Fruit fly (Drosophila melanogaster): ENCODE measurements around the gene Trm7-34.

Trm7-34 gene

DNA sequence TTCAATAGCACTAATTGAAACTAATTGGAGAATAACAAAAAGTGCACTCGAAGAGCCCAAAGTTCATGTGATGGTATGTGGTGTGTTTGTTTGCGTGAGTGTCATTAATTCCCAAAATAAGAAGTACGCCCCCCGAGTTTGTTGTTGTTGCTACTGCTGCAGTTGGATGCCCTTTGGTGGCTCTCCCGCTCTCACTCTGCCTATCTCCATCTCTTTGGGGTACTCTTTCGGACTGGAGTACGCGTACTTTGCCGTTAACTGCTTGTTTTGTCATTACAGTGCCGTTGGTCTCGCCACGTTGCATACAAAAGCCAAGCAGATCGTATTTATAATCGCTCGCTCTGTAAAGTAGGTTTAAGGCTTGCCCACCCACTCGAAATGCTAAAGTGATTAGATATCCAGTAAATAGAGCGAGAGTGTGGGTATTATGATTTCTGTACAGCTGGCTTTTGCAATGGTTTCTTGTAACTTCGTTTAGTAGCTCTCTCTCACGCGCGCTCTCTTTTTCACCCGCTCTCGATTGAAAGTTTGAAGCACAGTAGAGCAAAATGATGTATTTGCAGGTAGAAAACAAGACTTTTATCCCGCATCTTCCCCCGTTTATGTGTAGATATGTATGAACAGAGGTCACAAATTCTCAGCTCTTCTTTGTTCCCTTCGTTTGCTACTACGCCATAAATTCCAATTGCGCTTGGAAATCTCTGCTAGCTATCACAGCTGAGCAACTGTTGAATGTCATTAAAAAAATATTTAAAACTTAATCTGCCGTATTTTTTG is 21.5 kb downstream of the Trm7-34 start:
- TF ChIP-seq Pif1B (GFP tag; optimal IDR thresholded peaks at IDR 0.05) (no peak), CG14655 (GFP tag; optimal IDR thresholded peaks at IDR 0.05) (no peak), Snoo (tag; optimal IDR thresholded peaks at IDR 0.05) (no peak), CG4496 (GFP tag; IDR thresholded peaks at IDR 0.05) (0 out of 3 replicates have a peak, but pooled peaks have one; percentile 6), gl (tag; optimal IDR thresholded peaks at IDR 0.05) (no peak), CG8301 (tag; optimal IDR thresholded peaks at IDR 0.05) (peak; percentile 55), CG34367 (tag; optimal IDR thresholded peaks at IDR 0.05) (no peak), CG12605 (GFP tag; IDR thresholded peaks at IDR 0.05) (no peak), CG15710 (tag; optimal IDR thresholded peaks at IDR 0.05) (no peak), Pif1A (GFP tag; optimal IDR thresholded peaks at IDR 0.05) (no peak), CG10348 (GFP tag; IDR thresholded peaks at IDR 0.05) (no peak), CG32121 (GFP tag; IDR thresholded peaks at IDR 0.05) (0 out of 2 replicates have a peak, but pooled peaks have one; percentile 10), CG17806 (tag; optimal IDR thresholded peaks at IDR 0.05) (peak; percentile 16), CG13204 (GFP tag; optimal IDR thresholded peaks at IDR 0.05) (no peak), CG8159 (tag; optimal IDR thresholded peaks at IDR 0.05) (peak; percentile 3), EcR (GFP tag; optimal IDR thresholded peaks at IDR 0.05) (peak; percentile 89), fd96Ca (GFP tag; IDR thresholded peaks at IDR 0.05) (0 out of 3 replicates have a peak, but pooled peaks have one; percentile 57), CG9948 (tag; optimal IDR thresholded peaks at IDR 0.05) (peak; percentile 18), D1 (tag; optimal IDR thresholded peaks at IDR 0.05) (no peak), rn (GFP tag; IDR thresholded peaks at IDR 0.05) (no peak), Ets98B (GFP tag; IDR thresholded peaks at IDR 0.05) (peak; percentile 44)

DNA sequence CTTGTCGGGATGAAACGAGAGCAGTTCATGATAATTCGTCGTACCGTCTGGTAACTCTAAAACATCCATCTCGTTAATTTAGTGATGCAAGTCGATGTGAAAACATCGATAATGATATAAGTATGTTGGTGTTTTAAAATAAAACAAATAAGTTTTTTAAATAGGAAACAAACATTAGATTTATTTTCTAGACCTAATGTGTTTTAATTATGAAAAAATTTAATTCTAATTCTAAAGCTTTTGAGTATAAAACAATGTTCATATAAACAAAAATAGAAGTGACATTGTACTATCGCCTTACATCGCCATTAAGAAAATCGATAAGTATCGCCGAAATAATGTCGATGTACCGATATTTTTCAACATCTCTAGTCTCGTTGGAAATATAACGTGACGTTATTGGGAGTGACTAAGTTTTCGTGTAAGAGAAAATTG is 22.6 kb downstream of the Trm7-34 start, which contains the start of gene Rab11:
Rab11 (plus strand) TSS at position 363 of the 435 bp plus-strand sequence.
- TF ChIP-seq Pif1B (GFP tag; optimal IDR thresholded peaks at IDR 0.05) (no peak), CG8159 (tag; optimal IDR thresholded peaks at IDR 0.05) (peak; percentile 39), CG10348 (GFP tag; IDR thresholded peaks at IDR 0.05) (no peak), CG13204 (GFP tag; optimal IDR thresholded peaks at IDR 0.05) (no peak), rn (GFP tag; IDR thresholded peaks at IDR 0.05) (no peak), Ets98B (GFP tag; IDR thresholded peaks at IDR 0.05) (no peak), D1 (tag; optimal IDR thresholded peaks at IDR 0.05) (no peak), CG12605 (GFP tag; IDR thresholded peaks at IDR 0.05) (no peak), fd96Ca (GFP tag; IDR thresholded peaks at IDR 0.05) (no peak), CG15710 (tag; optimal IDR thresholded peaks at IDR 0.05) (peak; percentile 43), CG14655 (GFP tag; optimal IDR thresholded peaks at IDR 0.05) (no peak), gl (tag; optimal IDR thresholded peaks at IDR 0.05) (no peak), CG34367 (tag; optimal IDR thresholded peaks at IDR 0.05) (peak; percentile 12), Snoo (tag; optimal IDR thresholded peaks at IDR 0.05) (no peak), CG8301 (tag; optimal IDR thresholded peaks at IDR 0.05) (no peak), EcR (GFP tag; optimal IDR thresholded peaks at IDR 0.05) (no peak)

DNA sequence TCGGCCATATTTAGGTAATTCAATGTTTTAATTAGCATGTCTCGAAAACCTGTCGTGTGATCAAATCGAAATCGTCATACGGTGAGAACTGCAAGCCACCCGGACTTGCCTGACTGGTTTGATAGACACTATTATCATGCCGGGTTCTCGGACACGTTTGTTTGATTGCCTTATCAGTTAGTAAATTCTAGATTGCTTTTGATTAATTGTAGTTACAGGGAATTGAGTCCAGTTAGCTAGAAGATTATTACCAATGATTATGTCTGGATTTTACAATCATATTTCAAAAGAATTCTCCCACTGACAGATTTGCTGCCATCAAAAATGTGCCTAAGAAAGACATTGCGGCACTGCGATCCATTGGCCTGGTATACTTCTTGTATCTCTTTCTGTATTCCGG is 24.0 kb downstream of the Trm7-34 start:
- TF ChIP-seq EcR (GFP tag; optimal IDR thresholded peaks at IDR 0.05) = no peak
- no peak for TF ChIP-seq CG10348 (GFP tag; IDR thresholded peaks at IDR 0.05)
- no peak for TF ChIP-seq CG8301 (tag; optimal IDR thresholded peaks at IDR 0.05)
- TF ChIP-seq Ets98B (GFP tag; IDR thresholded peaks at IDR 0.05) = no peak
- no peak for TF ChIP-seq CG8159 (tag; optimal IDR thresholded peaks at IDR 0.05)
- no peak for TF ChIP-seq CG34367 (tag; optimal IDR thresholded peaks at IDR 0.05)
- no peak for TF ChIP-seq Snoo (tag; optimal IDR thresholded peaks at IDR 0.05)
- TF ChIP-seq CG9948 (tag; optimal IDR thresholded peaks at IDR 0.05) = no peak
- TF ChIP-seq CG15710 (tag; optimal IDR thresholded peaks at IDR 0.05) = no peak
- TF ChIP-seq CG17806 (tag; optimal IDR thresholded peaks at IDR 0.05) = no peak
- no peak for TF ChIP-seq CG13204 (GFP tag; optimal IDR thresholded peaks at IDR 0.05)
- TF ChIP-seq Pif1B (GFP tag; optimal IDR thresholded peaks at IDR 0.05) = no peak

DNA sequence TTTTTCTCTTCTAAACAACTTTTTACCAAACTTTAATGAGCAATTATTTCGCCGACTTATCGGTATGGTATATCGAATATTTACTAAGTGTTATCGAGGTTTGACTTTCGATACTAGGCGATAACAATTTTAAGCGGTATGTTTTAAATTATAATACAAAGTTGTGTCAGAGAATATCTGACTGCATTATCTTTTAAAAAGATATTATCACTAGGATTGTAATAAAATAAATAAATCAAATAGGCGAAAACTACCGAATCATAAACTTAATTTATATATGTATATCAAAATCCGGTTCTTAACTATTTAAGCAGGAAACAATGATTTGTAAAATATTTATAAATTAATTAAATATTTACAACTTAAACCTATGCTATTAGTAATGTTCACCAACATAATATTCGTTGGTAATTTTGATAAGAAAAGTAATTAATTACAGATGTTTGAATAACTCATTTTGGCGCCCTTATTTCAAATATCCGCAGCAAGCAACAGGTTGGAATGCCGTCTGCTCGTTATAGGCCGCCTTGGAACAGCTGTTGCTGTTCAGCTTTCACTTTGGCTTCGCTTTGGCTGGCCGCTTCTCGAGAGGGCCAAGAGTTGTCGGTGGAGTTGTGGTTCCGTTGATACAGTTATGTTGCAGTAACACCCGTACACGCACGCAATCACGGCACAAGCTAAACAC is 25.6 kb downstream of the Trm7-34 start, which contains the start of the genes Sec15 and rtet:
Sec15 (minus strand) TSS at position 66 of the 685 bp plus-strand sequence.
rtet (plus strand) TSS at position 540 of the 685 bp plus-strand sequence.
- no peak for TF ChIP-seq CG8159 (tag; optimal IDR thresholded peaks at IDR 0.05)
- no peak for TF ChIP-seq CG13204 (GFP tag; optimal IDR thresholded peaks at IDR 0.05)
- TF ChIP-seq Ets98B (GFP tag; IDR thresholded peaks at IDR 0.05) = peak; percentile 58
- no peak for TF ChIP-seq rn (GFP tag; IDR thresholded peaks at IDR 0.05)
- peak; percentile 27; the same call in 1 of the 2 replicates for TF ChIP-seq CG12605 (GFP tag; IDR thresholded peaks at IDR 0.05)
- no peak for TF ChIP-seq CG8301 (tag; optimal IDR thresholded peaks at IDR 0.05)
- peak; percentile 30 for TF ChIP-seq CG9948 (tag; optimal IDR thresholded peaks at IDR 0.05)
- peak; percentile 52 for TF ChIP-seq CG32121 (GFP tag; IDR thresholded peaks at IDR 0.05)
- TF ChIP-seq CG15710 (tag; optimal IDR thresholded peaks at IDR 0.05) = peak; percentile 47
- no peak for TF ChIP-seq CG14655 (GFP tag; optimal IDR thresholded peaks at IDR 0.05)
- no peak for TF ChIP-seq EcR (GFP tag; optimal IDR thresholded peaks at IDR 0.05)
- no peak for TF ChIP-seq Snoo (tag; optimal IDR thresholded peaks at IDR 0.05)
- no peak for TF ChIP-seq gl (tag; optimal IDR thresholded peaks at IDR 0.05)
- TF ChIP-seq CG17806 (tag; optimal IDR thresholded peaks at IDR 0.05) = peak; percentile 6
- TF ChIP-seq Pif1A (GFP tag; optimal IDR thresholded peaks at IDR 0.05) = no peak
- TF ChIP-seq CG34367 (tag; optimal IDR thresholded peaks at IDR 0.05) = peak; percentile 27
- TF ChIP-seq CG4496 (GFP tag; IDR thresholded peaks at IDR 0.05) = peak; percentile 63; the same call in 1 of the 3 replicates
- TF ChIP-seq fd96Ca (GFP tag; IDR thresholded peaks at IDR 0.05) = peak; percentile 66

DNA sequence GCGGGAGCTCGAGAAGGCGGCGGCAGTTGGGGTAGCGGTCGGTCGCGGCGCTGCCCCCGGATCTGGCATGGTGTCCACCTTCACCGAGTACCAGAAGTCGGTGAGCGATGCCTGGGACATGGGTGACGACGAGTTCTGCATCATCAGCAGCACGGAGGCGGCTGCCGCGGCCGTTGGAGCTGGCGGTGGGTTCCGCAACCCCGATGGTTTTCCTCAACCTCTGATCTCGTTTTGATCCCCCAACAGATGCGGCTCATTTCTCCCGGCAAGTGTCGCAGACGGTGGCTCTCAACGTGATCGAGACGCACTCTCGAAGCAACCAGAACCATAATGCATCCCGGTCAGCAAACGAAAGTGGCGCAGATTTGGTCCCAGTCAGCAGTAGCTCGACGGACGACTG is 31.2 kb downstream of the Trm7-34 start:
- TF ChIP-seq EcR (GFP tag; optimal IDR thresholded peaks at IDR 0.05) (no peak), CG34367 (tag; optimal IDR thresholded peaks at IDR 0.05) (no peak), CG10348 (GFP tag; IDR thresholded peaks at IDR 0.05) (no peak), CG9948 (tag; optimal IDR thresholded peaks at IDR 0.05) (no peak)
